Worm (Caenorhabditis elegans): ENCODE measurements around the gene gob-1.

gob-1 gene

ce11 chrX:15536017-15536416 lies 42.6 kb downstream of the gob-1 start:
- no peak for TF ChIP-seq gmeb-2 (tag; optimal IDR thresholded peaks at IDR 0.05)
- TF ChIP-seq lim-6 (tag; optimal IDR thresholded peaks at IDR 0.05): no peak
- TF ChIP-seq elt-2 (tag; optimal IDR thresholded peaks at IDR 0.05): peak; percentile 20

ce11 chrX:15537362-15537761 lies 44.0 kb downstream of the gob-1 start, which contains the start of the genes olrn-1 and C02C6.14:
Gene olrn-1 (plus strand): TSS chrX:15537662.
Gene C02C6.14 (plus strand): TSS chrX:15537665.
- TF ChIP-seq lim-6 (tag; optimal IDR thresholded peaks at IDR 0.05) (no peak), pqm-1 (tag; optimal IDR thresholded peaks at IDR 0.05) (no peak), pax-1 (tag; optimal IDR thresholded peaks at IDR 0.05) (no peak), sdc-2 (tag; optimal IDR thresholded peaks at IDR 0.05) (no peak), unc-3 (GFP tag; conservative IDR thresholded peaks at IDR 0.05) (no peak), unc-3 (tag; optimal IDR thresholded peaks at IDR 0.05) (no peak), tbx-7 (tag; optimal IDR thresholded peaks at IDR 0.05) (no peak), T23F11.4 (GFP tag; optimal IDR thresholded peaks at IDR 0.05) (no peak), ceh-18 (tag; optimal IDR thresholded peaks at IDR 0.05) (no peak), pros-1 (tag; optimal IDR thresholded peaks at IDR 0.05) (no peak)

- TF ChIP-seq unc-86 (tag; optimal IDR thresholded peaks at IDR 0.05): no peak
- TF ChIP-seq ceh-14 (tag; optimal IDR thresholded peaks at IDR 0.05): no peak
- no peak for TF ChIP-seq ceh-6 (GFP tag; optimal IDR thresholded peaks at IDR 0.05)
- no peak for TF ChIP-seq mec-3 (tag; optimal IDR thresholded peaks at IDR 0.05; ENCODE audit: borderline replicate concordance)
- TF ChIP-seq hlh-13 (GFP tag; optimal IDR thresholded peaks at IDR 0.05): no peak
Observed at ce11 chrX:15539299-15539698, 45.9 kb downstream of the gob-1 start.

ce11 chrX:15541437-15541836 lies 48.0 kb downstream of the gob-1 start:
- no peak for TF ChIP-seq pros-1 (tag; optimal IDR thresholded peaks at IDR 0.05)
- no peak for TF ChIP-seq ceh-31 (tag; optimal IDR thresholded peaks at IDR 0.05)
- TF ChIP-seq unc-86 (tag; optimal IDR thresholded peaks at IDR 0.05): no peak
- TF ChIP-seq nhr-11 (tag; optimal IDR thresholded peaks at IDR 0.05): no peak
- no peak for TF ChIP-seq fax-1 (tag; optimal IDR thresholded peaks at IDR 0.05)
- no peak for TF ChIP-seq ztf-16 (tag; optimal IDR thresholded peaks at IDR 0.05)
- TF ChIP-seq Y22D7AL.16 (tag; optimal IDR thresholded peaks at IDR 0.05): no peak
- TF ChIP-seq che-1 (tag; optimal IDR thresholded peaks at IDR 0.05): no peak
- TF ChIP-seq pqm-1 (tag; optimal IDR thresholded peaks at IDR 0.05): no peak
- TF ChIP-seq ceh-34 (tag; optimal IDR thresholded peaks at IDR 0.05): no peak
- TF ChIP-seq fkh-10 (GFP tag; optimal IDR thresholded peaks at IDR 0.05): no peak
- TF ChIP-seq ref-2 (tag; optimal IDR thresholded peaks at IDR 0.05): no peak
- no peak for TF ChIP-seq hlh-8 (tag; optimal IDR thresholded peaks at IDR 0.05)
- TF ChIP-seq ceh-30 (tag; optimal IDR thresholded peaks at IDR 0.05): no peak
- TF ChIP-seq ceh-9 (tag; optimal IDR thresholded peaks at IDR 0.05): no peak
- no peak for TF ChIP-seq ceh-19 (GFP tag; optimal IDR thresholded peaks at IDR 0.05)

ce11 chrX:15544671-15545070 lies 51.3 kb downstream of the gob-1 start:
- no peak for TF ChIP-seq ceh-48 (tag; optimal IDR thresholded peaks at IDR 0.05)
- TF ChIP-seq ceh-2 (tag; optimal IDR thresholded peaks at IDR 0.05): no peak
- TF ChIP-seq C08G9.2 (tag; optimal IDR thresholded peaks at IDR 0.05): no peak
- no peak for TF ChIP-seq zip-5 (tag; optimal IDR thresholded peaks at IDR 0.05)
- TF ChIP-seq pax-1 (tag; optimal IDR thresholded peaks at IDR 0.05): no peak
- TF ChIP-seq dve-1 (tag; optimal IDR thresholded peaks at IDR 0.05): no peak
- TF ChIP-seq ceh-18 (tag; optimal IDR thresholded peaks at IDR 0.05): no peak
- TF ChIP-seq dmd-4 (tag; optimal IDR thresholded peaks at IDR 0.05; ENCODE audit: borderline replicate concordance): no peak
- no peak for TF ChIP-seq tbx-2 (tag; optimal IDR thresholded peaks at IDR 0.05)
- TF ChIP-seq npax-4 (tag; optimal IDR thresholded peaks at IDR 0.05): no peak
- no peak for TF ChIP-seq nfya-1 (tag; optimal IDR thresholded peaks at IDR 0.05)
- no peak for TF ChIP-seq unc-3 (GFP tag; conservative IDR thresholded peaks at IDR 0.05)
- TF ChIP-seq unc-3 (tag; optimal IDR thresholded peaks at IDR 0.05): no peak
- TF ChIP-seq ceh-34 (tag; optimal IDR thresholded peaks at IDR 0.05): no peak
- no peak for TF ChIP-seq F13H6.1 (tag; optimal IDR thresholded peaks at IDR 0.05)
- TF ChIP-seq unc-42 (tag; optimal IDR thresholded peaks at IDR 0.05): no peak
- TF ChIP-seq pros-1 (tag; optimal IDR thresholded peaks at IDR 0.05): no peak
- no peak for TF ChIP-seq gmeb-2 (tag; optimal IDR thresholded peaks at IDR 0.05)

Data from whole organism, late embryonic.